Fruit fly (Drosophila melanogaster): ENCODE measurements around the gene Pomp.

DNA sequence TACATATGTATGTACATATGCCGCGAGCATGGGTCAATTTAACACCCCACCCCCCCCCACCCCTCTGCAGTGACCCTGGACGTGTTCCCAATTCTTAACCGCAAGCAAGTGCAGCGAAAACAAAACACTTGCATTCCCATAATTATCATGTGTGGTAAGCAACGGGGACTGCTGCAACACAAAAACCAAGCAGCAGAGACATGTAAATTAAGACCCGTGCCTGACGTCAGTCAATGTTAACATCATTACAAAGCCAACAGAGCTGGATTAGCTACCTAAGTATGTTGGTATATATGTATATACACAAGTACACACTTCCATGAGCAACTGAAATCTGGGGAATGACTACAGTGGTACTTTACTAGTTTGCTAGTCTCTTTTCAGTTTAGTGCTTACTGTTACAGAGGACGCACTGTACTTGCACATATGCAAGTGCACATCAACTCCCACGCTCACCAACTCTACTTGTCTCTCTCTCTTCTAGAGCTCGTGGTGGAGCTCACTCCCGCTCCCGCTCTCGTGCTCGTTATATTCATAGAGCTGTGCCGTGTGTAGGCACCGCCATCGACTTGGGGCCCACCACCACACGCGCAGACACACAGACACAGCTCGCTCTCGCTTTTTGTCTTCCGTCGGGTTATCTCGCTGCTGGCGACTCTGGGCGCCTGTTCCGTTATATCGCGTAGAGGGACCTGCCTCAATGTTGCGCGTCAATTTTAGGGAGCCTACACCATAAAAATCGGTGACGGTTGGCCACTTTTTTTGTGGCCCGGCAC is 34.0 kb downstream of the Pomp start:
- TF ChIP-seq Hr38 (GFP tag; optimal IDR thresholded peaks at IDR 0.05), result no peak
- no peak for TF ChIP-seq fd59A (GFP tag; optimal IDR thresholded peaks at IDR 0.05)
- TF ChIP-seq Sox102F (GFP tag; optimal IDR thresholded peaks at IDR 0.05), result no peak
- TF ChIP-seq CG15336 (GFP tag; IDR thresholded peaks at IDR 0.05), result peak; percentile 75; the same call in 1 of the 2 replicates
- peak; percentile 37 for TF ChIP-seq CG11762 (GFP tag; optimal IDR thresholded peaks at IDR 0.05; ENCODE audit: insufficient read depth)
- peak; percentile 40 for TF ChIP-seq Blimp-1 (GFP tag; optimal IDR thresholded peaks at IDR 0.05)
- TF ChIP-seq CG11902 (GFP tag; optimal IDR thresholded peaks at IDR 0.05), result no peak
- TF ChIP-seq CG3919 (GFP tag; optimal IDR thresholded peaks at IDR 0.05), result no peak
- TF ChIP-seq pdm3 (GFP tag; optimal IDR thresholded peaks at IDR 0.05), result no peak
- no peak for TF ChIP-seq Ets96B (tag; optimal IDR thresholded peaks at IDR 0.05)

All from whole organism, prepupa.